Fruit fly (Drosophila melanogaster) whole organism, prepupa: ENCODE results near the gene CG9706.
A peak's percentile ranks its signal among the peaks of the same experiment; 100 is the strongest.

Experiments used
- CG10631 ChIP-seq: fragments of 200-800 bp; sonication (Bioruptor generic); optimal IDR thresholded peaks from 2 replicates; lab custom pipeline; 2016; ENCODE audit warnings: missing biosample characterization, missing genetic modification characterization
- CG10669 ChIP-seq: fragments of 200-800 bp; sonication (Bioruptor generic); optimal IDR thresholded peaks from 3 replicates; lab custom pipeline; 2018; ENCODE audit warnings: missing biosample characterization, mild to moderate bottlenecking, missing genetic modification characterization, moderate library complexity
- CG11762 ChIP-seq: fragments of 200-800 bp; sonication (Bioruptor generic); optimal IDR thresholded peaks from 3 replicates; lab custom pipeline; 2016; ENCODE audit warnings: missing biosample characterization, missing genetic modification characterization; ENCODE audit not compliant: insufficient read depth
- CG11902 ChIP-seq: fragments of 200-800 bp; sonication (Bioruptor generic); optimal IDR thresholded peaks from 3 replicates; lab custom pipeline; 2016; ENCODE audit warnings: missing biosample characterization, missing genetic modification characterization
- CG15336 ChIP-seq: fragments of 200-800 bp; sonication (Bioruptor generic); IDR thresholded peaks from 2 replicates; pipeline ENCODE4 v1.3.6; 2022; ENCODE audit warnings: missing biosample characterization, missing genetic modification characterization
- CG16779 ChIP-seq: fragments of 200-800 bp; sonication (Bioruptor generic); optimal IDR thresholded peaks from 3 replicates; lab custom pipeline; 2017; ENCODE audit warnings: missing biosample characterization, mild to moderate bottlenecking, missing genetic modification characterization
- CG3032 ChIP-seq: fragments of 200-800 bp; optimal IDR thresholded peaks from 2 replicates; lab custom pipeline; 2019; ENCODE audit warnings: missing biosample characterization, mild to moderate bottlenecking, missing genetic modification characterization, moderate library complexity
- CG31627 ChIP-seq: fragments of 200-800 bp; sonication (Bioruptor generic); optimal IDR thresholded peaks from 3 replicates; lab custom pipeline; 2016; ENCODE audit warnings: missing biosample characterization, missing genetic modification characterization
- CG32006 ChIP-seq: fragments of 200-800 bp; sonication (Bioruptor generic); optimal IDR thresholded peaks from 3 replicates; lab custom pipeline; 2017; ENCODE audit warnings: missing biosample characterization, mild to moderate bottlenecking, missing genetic modification characterization
- CG34406 ChIP-seq: fragments of 200-800 bp; sonication (Bioruptor generic); optimal IDR thresholded peaks from 3 replicates; lab custom pipeline; 2016; ENCODE audit warnings: missing biosample characterization, missing genetic modification characterization
- CG3919 ChIP-seq: fragments of 200-800 bp; sonication (Bioruptor generic); optimal IDR thresholded peaks from 3 replicates; lab custom pipeline; 2016; ENCODE audit warnings: missing biosample characterization, missing genetic modification characterization
- CG4318 ChIP-seq: fragments of 200-800 bp; sonication (Bioruptor generic); optimal IDR thresholded peaks from 3 replicates; lab custom pipeline; 2017; ENCODE audit warnings: missing biosample characterization, mild to moderate bottlenecking, missing genetic modification characterization
- CG6163 ChIP-seq: fragments of 200-800 bp; sonication (Bioruptor generic); IDR thresholded peaks from 3 replicates; pipeline ENCODE4 v1.3.6; 2022; ENCODE audit warnings: missing biosample characterization, missing genetic modification characterization
- CG6276 ChIP-seq: fragments of 200-800 bp; sonication (Bioruptor generic); optimal IDR thresholded peaks from 2 replicates; lab custom pipeline; 2017; ENCODE audit warnings: missing biosample characterization, mild to moderate bottlenecking, missing genetic modification characterization
- CG6792 ChIP-seq: fragments of 200-800 bp; sonication (Bioruptor generic); optimal IDR thresholded peaks from 3 replicates; lab custom pipeline; 2016; ENCODE audit warnings: missing biosample characterization, missing genetic modification characterization
- CG6808 ChIP-seq: fragments of 200-800 bp; sonication (Bioruptor generic); optimal IDR thresholded peaks from 3 replicates; lab custom pipeline; 2017; ENCODE audit warnings: missing biosample characterization, missing genetic modification characterization, mild to moderate bottlenecking, moderate library complexity, missing genetic modification reagents
- CG6854 ChIP-seq: fragments of 200-800 bp; sonication (Bioruptor generic); optimal IDR thresholded peaks from 2 replicates; lab custom pipeline; 2017; ENCODE audit warnings: missing biosample characterization, mild to moderate bottlenecking, missing genetic modification characterization
- CG8632 ChIP-seq: fragments of 200-800 bp; sonication (Bioruptor generic); optimal IDR thresholded peaks from 3 replicates; lab custom pipeline; 2016; ENCODE audit warnings: missing biosample characterization, missing genetic modification characterization
- CG9139 ChIP-seq: fragments of 200-800 bp; sonication (Bioruptor generic); optimal IDR thresholded peaks from 3 replicates; lab custom pipeline; 2017; ENCODE audit warnings: missing biosample characterization, mild to moderate bottlenecking, missing genetic modification characterization
- Eip78C ChIP-seq: fragments of 200-800 bp; sonication (Bioruptor generic); peaks from one replicate; lab custom pipeline; 2016; ENCODE audit warnings: missing biosample characterization, missing genetic modification characterization
- Ets21C ChIP-seq: fragments of 200-800 bp; sonication (Bioruptor generic); optimal IDR thresholded peaks from 3 replicates; lab custom pipeline; 2016; ENCODE audit warnings: missing biosample characterization, missing genetic modification characterization
- Gug ChIP-seq: fragments of 200-800 bp; sonication (Bioruptor generic); IDR thresholded peaks from 2 replicates; pipeline ENCODE4 v1.3.6; 2022; ENCODE audit warnings: missing biosample characterization, missing genetic modification characterization
- Hr38 ChIP-seq: sonication (Bioruptor generic); optimal IDR thresholded peaks from 2 replicates; lab custom pipeline; 2016; ENCODE audit warnings: missing biosample characterization, missing genetic modification characterization
- Hr39 ChIP-seq: fragments of 200-800 bp; sonication (Bioruptor generic); optimal IDR thresholded peaks from 2 replicates; lab custom pipeline; 2016; ENCODE audit warnings: missing biosample characterization, missing genetic modification characterization
- Hr4 ChIP-seq: fragments of 200-800 bp; sonication (Bioruptor generic); optimal IDR thresholded peaks from 3 replicates; lab custom pipeline; 2016; ENCODE audit warnings: missing biosample characterization, missing genetic modification characterization
- Lpt ChIP-seq: fragments of 200-800 bp; sonication (Bioruptor generic); optimal IDR thresholded peaks from 3 replicates; lab custom pipeline; 2016; ENCODE audit warnings: missing biosample characterization, missing genetic modification characterization
- Met ChIP-seq: fragments of 200-800 bp; sonication (Bioruptor generic); optimal IDR thresholded peaks from 3 replicates; lab custom pipeline; 2016; ENCODE audit warnings: missing biosample characterization, missing genetic modification characterization
- OdsH ChIP-seq: fragments of 200-800 bp; sonication (Bioruptor generic); optimal IDR thresholded peaks from 3 replicates; lab custom pipeline; 2016; ENCODE audit warnings: missing biosample characterization, missing genetic modification characterization
- Smox ChIP-seq: fragments of 200-800 bp; sonication (Bioruptor generic); optimal IDR thresholded peaks from 3 replicates; lab custom pipeline; 2016; ENCODE audit warnings: missing biosample characterization, missing genetic modification characterization
- Sox14 ChIP-seq: fragments of 200-800 bp; sonication (Bioruptor generic); optimal IDR thresholded peaks from 3 replicates; lab custom pipeline; 2016; ENCODE audit warnings: missing biosample characterization, missing genetic modification characterization
- Sox15 ChIP-seq: fragments of 200-800 bp; sonication (Bioruptor generic); optimal IDR thresholded peaks from 3 replicates; lab custom pipeline; 2016; ENCODE audit warnings: missing biosample characterization, missing genetic modification characterization
- achi ChIP-seq: fragments of 200-800 bp; sonication (Bioruptor generic); optimal IDR thresholded peaks from 3 replicates; lab custom pipeline; 2016; ENCODE audit warnings: missing biosample characterization, missing genetic modification characterization
- acj6 ChIP-seq: fragments of 200-800 bp; sonication (Bioruptor generic); optimal IDR thresholded peaks from 3 replicates; lab custom pipeline; 2016; ENCODE audit warnings: missing biosample characterization, missing genetic modification characterization
- dsx ChIP-seq: fragments of 200-800 bp; optimal IDR thresholded peaks from 3 replicates; lab custom pipeline; 2019; ENCODE audit warnings: missing biosample characterization, mild to moderate bottlenecking, missing genetic modification characterization, moderate library complexity; ENCODE audit not compliant: poor library complexity, severe bottlenecking
- eg ChIP-seq: fragments of 200-800 bp; sonication (Bioruptor generic); IDR thresholded peaks from 3 replicates; pipeline ENCODE4 v1.3.6; 2022; ENCODE audit warnings: missing biosample characterization, missing genetic modification characterization
- esn ChIP-seq: fragments of 200-800 bp; sonication (Bioruptor generic); optimal IDR thresholded peaks from 2 replicates; lab custom pipeline; 2016; ENCODE audit warnings: missing biosample characterization, mild to moderate bottlenecking, missing genetic modification characterization, moderate library complexity
- fkh ChIP-seq: fragments of 200-800 bp; sonication (Bioruptor generic); optimal IDR thresholded peaks from 3 replicates; lab custom pipeline; 2017; ENCODE audit warnings: missing biosample characterization, mild to moderate bottlenecking, missing genetic modification characterization, moderate library complexity
- lz ChIP-seq: fragments of 200-800 bp; sonication (Bioruptor generic); optimal IDR thresholded peaks from 3 replicates; lab custom pipeline; 2016; ENCODE audit warnings: missing biosample characterization, missing genetic modification characterization
- pdm3 ChIP-seq: fragments of 200-800 bp; sonication (Bioruptor generic); optimal IDR thresholded peaks from 3 replicates; lab custom pipeline; 2016; ENCODE audit warnings: missing biosample characterization, missing genetic modification characterization
- salr ChIP-seq, 2 experiments: fragments of 200-800 bp; sonication (Bioruptor generic); optimal IDR thresholded peaks; 3 replicates each; lab custom pipeline; 2016 to 2018; ENCODE audit warnings: missing biosample characterization in 2 of 2, missing genetic modification characterization in 2 of 2, mild to moderate bottlenecking in 1 of 2
- spab ChIP-seq: fragments of 200-800 bp; sonication (Bioruptor generic); optimal IDR thresholded peaks from 2 replicates; lab custom pipeline; 2017; ENCODE audit warnings: missing biosample characterization, mild to moderate bottlenecking, missing genetic modification characterization, missing genetic modification reagents
- svp ChIP-seq: fragments of 200-800 bp; sonication (Bioruptor generic); peaks from one replicate; lab custom pipeline; 2016; ENCODE audit warnings: missing biosample characterization, missing genetic modification characterization

CG9706 gene

dm6 chr3L:16765647-16766628 lies 16.9 kb upstream of the CG9706 start, which contains the start of gene Nrt (continued):
- TF ChIP-seq CG6792 (GFP tag; lab: Kevin White, UChicago) (peak; percentile 8), CG9139 (GFP tag; lab: Kevin White, UChicago) (peak; percentile 62), acj6 (GFP tag; lab: Kevin White, UChicago) (peak; percentile 59), Met (GFP tag; lab: Kevin White, UChicago) (peak; percentile 56), Eip78C (GFP tag; lab: Kevin White, UChicago) (peak; percentile 93), CG32006 (GFP tag; lab: Kevin White, UChicago) (peak; percentile 61), CG6163 (GFP tag; lab: Robert Waterston, UW) (peak; percentile 63; the same call in 2 of the 3 replicates), CG6808 (GFP tag; lab: Kevin White, UChicago) (peak; percentile 76), CG6854 (GFP tag; lab: Kevin White, UChicago) (peak; percentile 43), CG11902 (GFP tag; lab: Kevin White, UChicago) (no peak), CG8632 (GFP tag; lab: Kevin White, UChicago) (peak; percentile 48), spab (GFP tag; lab: Kevin White, UChicago) (peak; percentile 44), CG10669 (peak; percentile 52), achi (peak; percentile 58), lz (peak; percentile 17), CG15336 (GFP tag; lab: Robert Waterston, UW) (peak; percentile 75), Hr38 (GFP tag; lab: Kevin White, UChicago) (no peak), eg (GFP tag; lab: Robert Waterston, UW) (peak; percentile 58; the same call in 1 of the 3 replicates), CG4318 (no peak), CG31627 (GFP tag; lab: Kevin White, UChicago) (no peak), Hr39 (GFP tag; lab: Kevin White, UChicago) (no peak), Lpt (GFP tag; lab: Kevin White, UChicago) (peak; percentile 53), esn (GFP tag; lab: Kevin White, UChicago) (peak; percentile 66), Sox14 (GFP tag; lab: Kevin White, UChicago) (no peak), CG6276 (GFP tag; lab: Kevin White, UChicago) (peak; percentile 73)

- TF ChIP-seq Smox (GFP tag; lab: Kevin White, UChicago) (no peak), svp (GFP tag; lab: Kevin White, UChicago) (no peak), acj6 (GFP tag; lab: Kevin White, UChicago) (no peak), CG11762 (GFP tag; lab: Kevin White, UChicago) (no peak), CG16779 (tag; lab: Kevin White, UChicago) (no peak), Lpt (GFP tag; lab: Kevin White, UChicago) (no peak), CG34406 (GFP tag; lab: Kevin White, UChicago) (no peak), CG10631 (GFP tag; lab: Kevin White, UChicago) (no peak), CG6854 (GFP tag; lab: Kevin White, UChicago) (no peak), CG6163 (GFP tag; lab: Robert Waterston, UW) (no peak), Hr4 (GFP tag; lab: Kevin White, UChicago) (no peak), CG15336 (GFP tag; lab: Robert Waterston, UW) (no peak)
- TF ChIP-seq, all 60 proteins: peak for 0
These were observed 15.9 kb upstream of the CG9706 start for dm6 chr3L:16766901-16767300.

- TF ChIP-seq CG3032 (tag; lab: Kevin White, UChicago) (no peak), CG6854 (GFP tag; lab: Kevin White, UChicago) (no peak), CG6808 (GFP tag; lab: Kevin White, UChicago) (no peak), OdsH (GFP tag; lab: Kevin White, UChicago) (no peak), CG16779 (tag; lab: Kevin White, UChicago) (no peak), esn (GFP tag; lab: Kevin White, UChicago) (no peak), dsx (GFP tag; lab: Kevin White, UChicago) (no peak), fkh (GFP tag; lab: Kevin White, UChicago) (peak; percentile 52), Ets21C (GFP tag; lab: Kevin White, UChicago) (no peak), CG15336 (GFP tag; lab: Robert Waterston, UW) (no peak), salr (GFP tag; optimal IDR thresholded peaks at IDR 0.05; lab: Kevin White, UChicago) (no peak), CG31627 (GFP tag; lab: Kevin White, UChicago) (no peak), pdm3 (GFP tag; lab: Kevin White, UChicago) (no peak), CG3919 (GFP tag; lab: Kevin White, UChicago) (peak; percentile 4), acj6 (GFP tag; lab: Kevin White, UChicago) (peak; percentile 11), eg (GFP tag; lab: Robert Waterston, UW) (0 out of 3 replicates have a peak, but pooled peaks have one; percentile 38), Eip78C (GFP tag; lab: Kevin White, UChicago) (peak; percentile 68), CG11762 (GFP tag; lab: Kevin White, UChicago) (no peak), Sox14 (GFP tag; lab: Kevin White, UChicago) (no peak), Gug (GFP tag; lab: Robert Waterston, UW) (no peak), CG11902 (GFP tag; lab: Kevin White, UChicago) (no peak), Sox15 (GFP tag; lab: Kevin White, UChicago) (no peak)
These were observed 14.7 kb upstream of the CG9706 start for dm6 chr3L:16768001-16768652.
